Fruit fly (Drosophila melanogaster): ENCODE data around the gene CG42762.

- TF ChIP-seq HLHmδ (GFP tag; optimal IDR thresholded peaks at IDR 0.05) (no peak), Taf1 (GFP tag; IDR thresholded peaks at IDR 0.05) (no peak), zfh2 (GFP tag; optimal IDR thresholded peaks at IDR 0.05) (no peak), Hmx (GFP tag; optimal IDR thresholded peaks at IDR 0.05) (no peak), NC2β (GFP tag; optimal IDR thresholded peaks at IDR 0.05) (no peak), pros (GFP tag; optimal IDR thresholded peaks at IDR 0.05) (no peak), Mad (GFP tag; optimal IDR thresholded peaks at IDR 0.05) (no peak), Abd-B (GFP tag; optimal IDR thresholded peaks at IDR 0.05) (no peak), CG31365 (tag; optimal IDR thresholded peaks at IDR 0.05) (no peak)
Observed at dm6 chr2L:8095176-8095575, 48.7 kb downstream of the CG42762 start.
